Fruit fly (Drosophila melanogaster) S2 (cell line): Measurements from ENCODE around the gene Ntl.
"Not testable (repeated sequence)": the region's sequence is repeated elsewhere in the genome, so short reads cannot be mapped to it uniquely, and the experiment has no call there.

Experiments
- CG8478 ChIP-seq: fragments of >200 bp; optimal IDR thresholded peaks from 2 replicates; lab custom pipeline; 2018
- CTCF ChIP-seq, 2 experiments: fragments of >200 bp; optimal IDR thresholded peaks; 2 replicates each; lab custom pipeline; 2018

Gene Ntl

DNA sequence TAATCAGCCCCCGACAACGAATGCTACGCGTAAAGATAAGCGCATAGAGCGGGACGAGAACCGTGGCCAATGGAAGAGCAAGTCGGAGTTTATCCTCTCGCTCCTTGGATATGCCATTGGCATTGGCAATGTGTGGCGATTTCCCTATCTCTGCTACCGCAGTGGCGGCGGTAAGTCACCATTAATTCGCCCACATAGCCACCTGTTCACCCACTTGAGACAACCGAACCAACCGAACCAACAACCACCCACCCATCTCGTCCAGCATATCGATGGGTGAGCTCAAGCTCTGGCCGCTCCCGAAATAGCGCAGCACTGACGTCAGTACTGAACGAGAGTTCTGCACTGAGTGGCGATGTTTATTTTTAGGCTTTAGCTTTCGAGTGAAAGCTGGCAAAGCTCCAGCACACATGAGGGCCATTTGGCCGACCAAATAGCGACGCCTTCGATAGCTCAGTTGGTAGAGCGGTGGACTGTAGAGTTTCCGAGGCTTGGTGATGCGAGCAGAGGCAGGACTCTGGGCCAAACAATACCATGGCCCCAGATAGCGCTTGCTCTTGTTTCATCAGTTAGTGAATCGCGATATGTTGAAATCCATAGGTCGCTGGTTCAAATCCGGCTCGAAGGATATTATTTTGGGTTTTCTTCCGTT lies 480 bp downstream of the Ntl start:
- no peak for TF ChIP-seq CTCF (optimal IDR thresholded peaks at IDR 0.05; lab: Kevin White, UChicago)
- TF ChIP-seq CG8478 = no peak

DNA sequence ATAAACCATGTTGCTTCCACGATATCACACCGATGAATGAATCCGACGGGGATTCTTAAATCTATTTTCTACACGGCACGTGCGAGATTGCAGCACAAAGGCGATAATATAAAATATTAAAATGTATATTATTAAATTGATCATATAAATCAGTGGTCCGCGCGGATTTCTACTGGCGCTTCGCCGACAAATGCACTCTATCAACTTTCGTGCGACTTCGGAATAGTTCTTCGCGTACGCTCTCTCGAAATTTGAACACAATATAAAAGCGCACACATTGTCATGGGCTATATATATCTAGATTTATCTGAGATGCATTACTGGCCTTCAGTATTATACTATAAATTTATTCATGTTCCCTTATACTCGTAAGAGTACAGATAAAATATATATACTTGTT lies 5.9 kb downstream of the Ntl start, which contains the start of gene CG33296:
Gene CG33296, minus strand, starts transcription at position 101 of the 400 bp plus-strand sequence.
- no peak for TF ChIP-seq CG8478

DNA sequence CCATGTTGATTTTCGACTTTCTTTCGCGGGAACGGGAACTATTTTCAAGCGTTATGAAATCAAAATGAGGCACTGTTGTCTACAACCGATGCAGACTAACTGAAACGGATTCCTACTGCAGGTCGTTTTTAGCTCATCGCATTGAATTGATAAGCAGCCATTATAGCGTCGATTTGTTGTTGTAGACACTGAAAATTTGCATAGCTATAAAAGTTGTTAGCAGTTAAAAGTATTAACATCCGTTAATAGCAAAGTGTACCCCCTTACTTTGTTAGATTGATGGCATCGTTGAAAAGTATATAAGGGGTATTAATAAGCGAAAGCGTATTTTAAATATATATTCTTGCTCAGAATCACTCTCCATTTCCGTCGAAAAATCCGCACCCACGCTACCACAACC lies 8.7 kb downstream of the Ntl start, which contains the start of gene CG13793:
Gene CG13793, minus strand, starts transcription at position 101 of the 400 bp plus-strand sequence.
- TF ChIP-seq CG8478 = no peak
- TF ChIP-seq CTCF (optimal IDR thresholded peaks at IDR 0.05; lab: Kevin White, UChicago) = no peak

DNA sequence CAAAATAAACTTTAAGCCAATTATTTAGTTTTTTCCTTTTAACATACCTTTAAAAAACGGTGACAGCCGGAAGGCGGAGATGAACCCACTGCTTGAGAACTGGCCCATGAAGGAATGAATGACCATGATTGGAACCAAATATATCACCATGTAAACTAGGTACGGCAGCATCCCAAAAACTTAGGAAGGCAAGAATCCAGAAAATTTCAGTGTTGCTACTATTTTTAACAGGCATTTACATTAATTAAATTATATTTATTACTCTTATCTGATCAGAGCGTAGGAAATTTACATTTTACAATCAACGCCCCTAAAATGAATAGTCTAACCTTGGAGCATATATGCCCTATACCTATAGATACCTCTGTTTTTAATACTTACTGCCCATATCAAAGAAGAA lies 11.4 kb downstream of the Ntl start:
- TF ChIP-seq CTCF (optimal IDR thresholded peaks at IDR 0.05; lab: Kevin White, UChicago) = no peak
- no peak for TF ChIP-seq CG8478

DNA sequence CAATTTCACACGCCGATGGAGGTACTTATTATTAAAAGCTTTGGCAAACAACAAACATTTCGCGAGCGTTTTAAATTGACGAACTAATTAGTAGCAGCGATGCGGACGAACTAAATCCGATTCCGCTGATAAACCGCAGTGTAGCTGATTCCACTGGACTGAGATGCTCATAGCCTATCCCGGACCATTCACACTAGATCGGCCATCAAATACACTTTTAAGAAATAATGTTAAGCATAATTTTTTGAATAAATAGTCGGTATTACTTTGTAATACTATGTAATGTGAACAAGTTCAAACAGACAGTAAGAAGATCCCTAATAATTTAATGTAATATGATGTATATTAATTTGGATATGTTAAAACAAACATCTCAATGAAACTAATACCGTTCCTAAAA lies 12.0 kb downstream of the Ntl start, which contains the start of gene CG13794:
Gene CG13794, minus strand, starts transcription at position 101 of the 400 bp plus-strand sequence.
- TF ChIP-seq CTCF (optimal IDR thresholded peaks at IDR 0.05; lab: Kevin White, UChicago) (no peak), CG8478 (no peak)

DNA sequence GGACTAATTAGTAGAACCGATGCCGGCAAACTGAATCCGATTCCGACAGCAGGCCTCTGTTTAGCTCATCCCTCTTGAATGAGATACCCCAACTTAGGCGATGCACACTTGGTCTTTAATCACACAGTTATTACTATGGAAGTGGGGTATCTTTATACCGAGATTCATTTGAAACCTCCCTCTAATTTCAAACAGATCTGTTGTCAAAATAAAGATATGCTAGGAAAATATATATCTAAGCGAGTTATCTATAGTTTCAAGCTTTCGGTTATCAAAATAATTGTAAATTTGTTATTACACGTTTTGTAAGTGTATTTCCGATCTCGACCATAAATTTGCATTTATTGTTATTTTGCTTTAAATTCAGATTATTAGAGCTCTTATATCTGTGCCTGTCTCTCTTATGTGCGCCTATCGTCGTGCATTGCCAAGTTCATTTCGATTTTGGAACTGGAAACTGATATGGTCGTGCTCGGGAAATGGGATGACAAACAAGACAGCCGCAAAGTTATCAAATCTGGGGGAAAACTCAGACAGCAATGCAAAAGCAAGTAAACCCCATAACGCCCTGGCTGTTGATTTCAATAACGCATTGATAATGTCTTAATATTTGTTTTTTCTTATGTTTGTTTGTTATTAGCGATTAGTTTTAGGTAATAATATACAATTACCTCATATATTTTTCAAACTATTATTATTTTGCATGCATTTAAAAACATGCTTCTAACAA lies 15.8 kb downstream of the Ntl start, which contains the start of gene CG13795:
Gene CG13795, minus strand, starts transcription at position 31 of the 730 bp plus-strand sequence.
- no peak for TF ChIP-seq CTCF (optimal IDR thresholded peaks at IDR 0.05; lab: Kevin White, UChicago)
- TF ChIP-seq CG8478 = no peak

DNA sequence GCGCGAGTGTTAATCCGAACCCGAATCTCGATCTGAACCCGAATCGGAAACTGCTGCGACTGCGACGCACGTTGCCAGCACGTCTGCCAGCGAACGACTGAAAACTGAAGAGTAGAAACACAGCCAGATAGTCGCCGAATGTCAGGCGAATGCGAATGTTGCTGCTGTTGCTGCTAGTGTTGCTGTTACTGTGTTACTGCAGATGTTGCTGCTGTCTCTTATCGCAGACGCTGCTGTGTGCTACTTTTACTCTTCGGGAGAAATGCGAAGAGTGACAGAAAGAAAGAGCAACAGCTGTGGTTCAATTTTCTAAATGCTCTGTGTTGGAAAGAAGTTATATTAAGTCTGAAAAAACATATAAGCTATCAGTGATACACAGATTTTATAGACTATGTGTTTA lies 21.9 kb downstream of the Ntl start, which contains the start of gene CG13796:
Gene CG13796, minus strand, starts transcription at position 101 of the 400 bp plus-strand sequence.
- not testable (repeated sequence) for TF ChIP-seq CG8478; CTCF (optimal IDR thresholded peaks at IDR 0.05; lab: Kevin White, UChicago)

DNA sequence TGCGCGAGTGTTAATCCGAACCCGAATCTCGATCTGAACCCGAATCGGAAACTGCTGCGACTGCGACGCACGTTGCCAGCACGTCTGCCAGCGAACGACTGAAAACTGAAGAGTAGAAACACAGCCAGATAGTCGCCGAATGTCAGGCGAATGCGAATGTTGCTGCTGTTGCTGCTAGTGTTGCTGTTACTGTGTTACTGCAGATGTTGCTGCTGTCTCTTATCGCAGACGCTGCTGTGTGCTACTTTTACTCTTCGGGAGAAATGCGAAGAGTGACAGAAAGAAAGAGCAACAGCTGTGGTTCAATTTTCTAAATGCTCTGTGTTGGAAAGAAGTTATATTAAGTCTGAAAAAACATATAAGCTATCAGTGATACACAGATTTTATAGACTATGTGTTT lies 28.0 kb downstream of the Ntl start, which contains the start of gene CG31904:
Gene CG31904, minus strand, starts transcription at position 101 of the 400 bp plus-strand sequence.
- TF ChIP-seq CTCF (optimal IDR thresholded peaks at IDR 0.05; lab: Kevin White, UChicago); CG8478: not testable (repeated sequence)

DNA sequence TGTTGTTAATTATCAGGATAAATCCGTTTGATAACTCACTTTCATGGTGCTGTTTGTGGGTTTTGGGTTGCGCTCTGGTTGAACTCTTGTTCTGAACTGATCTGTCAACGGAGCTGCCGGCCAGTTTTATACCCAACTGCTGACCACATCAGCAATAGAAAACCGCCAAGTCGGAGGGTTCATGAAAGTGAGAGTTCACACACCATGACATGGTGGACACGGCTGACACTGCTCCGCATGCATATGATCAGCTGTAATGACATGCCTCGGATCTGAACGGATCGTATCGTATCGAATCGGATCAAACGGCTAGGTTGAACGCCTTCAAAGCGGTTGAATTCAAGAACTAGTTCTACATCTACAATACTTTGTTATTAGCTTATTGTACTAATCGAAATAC lies 30.8 kb downstream of the Ntl start, which contains the start of gene Acp1:
Gene Acp1, minus strand, starts transcription at position 101 of the 400 bp plus-strand sequence.
- TF ChIP-seq CG8478 = no peak

DNA sequence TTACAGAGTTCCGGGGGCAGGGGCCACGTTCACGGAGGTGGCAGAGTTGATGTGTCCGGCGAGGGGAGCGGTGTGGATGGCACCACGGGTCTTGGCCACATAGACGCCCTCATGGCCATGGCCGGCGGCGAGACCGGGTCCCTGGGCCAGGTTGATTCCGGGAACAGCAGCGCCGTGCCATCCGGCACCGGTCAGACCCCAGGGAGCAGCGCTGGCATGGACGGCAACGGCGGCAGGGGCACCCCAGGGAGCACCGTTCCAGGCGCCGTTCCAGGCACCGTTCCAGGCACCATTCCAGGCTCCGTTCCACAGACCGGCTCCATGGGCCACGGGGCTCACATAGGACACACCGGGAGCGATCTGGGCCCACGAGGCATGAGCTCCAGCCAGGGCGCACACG lies 33.5 kb downstream of the Ntl start:
- no peak for TF ChIP-seq CTCF (optimal IDR thresholded peaks at IDR 0.05; lab: Kevin White, UChicago)
- no peak for TF ChIP-seq CG8478

DNA sequence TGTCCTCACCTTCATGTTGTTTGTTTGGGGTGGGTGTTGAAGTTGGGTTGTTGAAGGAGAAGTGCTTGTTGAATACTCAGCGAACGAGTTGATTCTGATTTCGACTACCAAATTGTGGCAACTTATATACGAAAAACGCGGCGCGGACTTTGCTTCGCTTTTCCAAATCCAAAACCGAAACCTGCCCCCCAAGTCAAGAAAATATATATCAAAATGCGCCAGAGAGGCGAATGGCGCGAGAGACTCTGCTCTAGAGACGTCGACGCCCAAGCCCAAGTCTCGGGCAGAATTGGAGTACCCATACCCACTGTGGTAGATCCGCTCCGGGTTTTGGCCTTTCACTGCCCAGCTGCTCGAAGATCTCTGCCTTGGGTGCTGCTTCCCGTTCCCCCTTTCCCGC lies 34.1 kb downstream of the Ntl start, which contains the start of gene CG7214:
Gene CG7214, minus strand, starts transcription at position 101 of the 400 bp plus-strand sequence.
- TF ChIP-seq CG8478 (no peak), CTCF (optimal IDR thresholded peaks at IDR 0.05; lab: Kevin White, UChicago) (no peak)

DNA sequence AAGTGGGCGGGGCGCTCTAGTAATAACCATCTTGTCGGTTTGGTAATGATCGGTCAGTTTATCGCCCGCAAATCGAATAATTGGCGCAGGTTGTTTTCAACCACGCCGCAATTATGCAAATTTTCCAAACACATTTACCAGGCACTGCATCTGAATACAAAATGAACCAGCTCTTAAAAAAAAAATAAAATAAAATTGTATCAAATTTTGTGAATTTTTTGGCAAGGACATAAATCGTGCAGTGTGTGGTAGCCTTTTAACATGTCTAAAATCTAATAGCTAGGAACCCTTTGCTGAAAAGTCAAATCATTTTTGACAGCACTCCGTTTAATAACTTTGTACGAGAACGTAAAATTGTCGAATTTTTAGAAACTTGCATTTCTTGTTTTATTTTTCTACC lies 36.3 kb downstream of the Ntl start, which contains the start of gene ATPsynGL:
Gene ATPsynGL, plus strand, starts transcription at position 301 of the 400 bp plus-strand sequence.
- no peak for TF ChIP-seq CTCF (optimal IDR thresholded peaks at IDR 0.05; lab: Kevin White, UChicago)
- TF ChIP-seq CG8478 = no peak

DNA sequence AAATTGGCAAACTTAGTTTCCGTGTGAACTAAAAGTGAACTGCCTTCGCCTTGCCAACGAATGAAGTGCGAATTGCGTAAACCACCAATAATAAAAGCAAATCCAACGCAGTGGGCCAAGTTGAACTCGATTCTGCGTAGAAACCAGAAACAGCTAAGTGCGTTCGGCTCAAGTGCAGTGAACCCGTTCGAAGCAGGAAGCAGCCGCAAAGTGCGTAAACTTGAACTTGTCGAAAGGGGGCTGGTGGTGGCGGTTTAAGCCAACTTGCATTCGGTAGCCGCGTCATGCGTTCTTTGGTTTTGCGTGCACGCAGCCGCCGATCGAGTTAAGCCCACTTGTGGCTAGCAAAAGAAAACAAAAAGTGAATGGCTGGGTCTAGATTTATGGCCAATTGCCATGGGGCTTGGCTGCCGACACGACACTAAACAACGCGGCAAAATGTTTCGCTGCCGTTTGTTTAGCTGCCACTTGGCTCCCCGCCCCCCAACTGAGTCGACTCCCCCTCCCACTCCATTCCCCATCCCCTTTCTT lies 40.0 kb downstream of the Ntl start:
- TF ChIP-seq CTCF (optimal IDR thresholded peaks at IDR 0.05; lab: Kevin White, UChicago) (no peak), CG8478 (no peak)

DNA sequence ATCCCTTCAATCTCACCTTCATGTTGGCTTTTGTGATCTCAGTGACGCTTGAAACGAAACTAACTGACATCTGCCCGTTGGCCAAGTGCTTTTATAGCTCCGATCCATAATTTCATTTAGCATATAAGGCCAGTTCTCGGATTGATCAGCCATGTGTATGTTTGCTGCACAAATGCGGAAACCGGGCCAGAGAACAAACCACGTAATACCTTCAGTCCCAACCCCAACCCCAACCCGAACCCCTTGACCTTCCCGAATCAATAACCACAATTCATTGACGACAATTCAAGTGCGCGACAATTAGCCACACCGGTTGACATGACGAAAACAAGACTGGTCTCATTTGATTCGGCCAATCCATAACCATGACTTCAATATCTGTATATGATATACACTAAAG lies 42.4 kb downstream of the Ntl start, which contains the start of gene CG7203:
Gene CG7203, minus strand, starts transcription at position 101 of the 400 bp plus-strand sequence.
- TF ChIP-seq CTCF (optimal IDR thresholded peaks at IDR 0.05; lab: Kevin White, UChicago) (no peak), CG8478 (no peak)

DNA sequence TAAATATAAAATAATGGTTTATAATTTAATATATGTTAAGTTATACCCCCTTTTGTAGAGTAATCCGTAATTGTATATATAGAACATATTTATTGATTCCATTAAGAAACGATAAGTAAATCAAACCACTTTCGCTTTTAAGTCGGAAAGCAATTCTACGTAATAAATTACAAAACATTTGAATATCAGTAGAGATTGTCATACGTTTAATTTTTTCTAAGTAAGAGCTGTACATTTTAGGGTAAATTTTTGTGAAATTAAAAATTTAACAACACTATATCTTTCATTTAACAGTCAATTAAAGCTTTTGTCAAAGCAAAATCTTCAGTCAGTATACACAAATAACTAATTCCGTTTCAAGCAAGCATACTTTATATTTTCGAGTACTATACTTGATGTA lies 43.2 kb downstream of the Ntl start, which contains the start of gene CG46025:
Gene CG46025, plus strand, starts transcription at position 301 of the 400 bp plus-strand sequence.
- TF ChIP-seq CTCF (optimal IDR thresholded peaks at IDR 0.05; lab: Kevin White, UChicago) (no peak), CG8478 (no peak)
